Fruit fly (Drosophila melanogaster) S2 (cell line): ENCODE data around the gene CycA.

ENCODE experiments used
- CG8478 ChIP-seq: fragments of >200 bp; optimal IDR thresholded peaks from 2 replicates; lab custom pipeline; 2018
- CTCF ChIP-seq, 2 experiments: fragments of >200 bp; optimal IDR thresholded peaks; 2 replicates each; lab custom pipeline; 2018

DNA sequence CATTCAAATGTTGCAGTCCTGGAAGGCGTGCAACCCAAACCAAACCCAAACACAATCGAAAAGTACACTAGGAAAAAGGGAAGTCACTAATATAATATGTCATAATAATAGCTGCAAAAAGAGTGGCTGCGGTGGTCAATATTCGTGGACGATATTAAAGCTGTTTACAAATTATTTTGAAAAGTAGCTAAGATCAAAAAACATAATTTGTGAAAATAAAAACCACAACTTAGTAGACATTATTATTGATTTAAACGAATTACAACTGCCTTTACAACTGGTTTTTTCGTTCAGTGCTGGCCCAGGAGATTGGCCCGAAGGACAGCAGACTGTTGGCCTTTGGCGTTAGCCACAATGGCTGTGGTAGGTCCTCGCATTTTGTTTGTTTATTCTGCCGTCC is 25.4 kb upstream of the CycA start:
- TF ChIP-seq CTCF (optimal IDR thresholded peaks at IDR 0.05; lab: Kevin White, UChicago) (no peak), CG8478 (lab: Kevin White, UChicago) (no peak)
